Fruit fly (Drosophila melanogaster) S2 (cell line): ENCODE results near the gene PIG-K.

Source experiments
- CG8478 ChIP-seq: fragments of >200 bp; optimal IDR thresholded peaks from 2 replicates; lab custom pipeline; 2018
- CTCF ChIP-seq, 2 experiments: fragments of >200 bp; optimal IDR thresholded peaks; 2 replicates each; lab custom pipeline; 2018

- no peak for TF ChIP-seq CG8478 (lab: Kevin White, UChicago)
- no peak for TF ChIP-seq CTCF (optimal IDR thresholded peaks at IDR 0.05; lab: Kevin White, UChicago)
Measured at dm6 chrX:2013365-2013764, 4.2 kb upstream of the PIG-K start.
